Worm (Caenorhabditis elegans): Measurements from ENCODE around the gene ikke-1.

ikke-1 gene

DNA sequence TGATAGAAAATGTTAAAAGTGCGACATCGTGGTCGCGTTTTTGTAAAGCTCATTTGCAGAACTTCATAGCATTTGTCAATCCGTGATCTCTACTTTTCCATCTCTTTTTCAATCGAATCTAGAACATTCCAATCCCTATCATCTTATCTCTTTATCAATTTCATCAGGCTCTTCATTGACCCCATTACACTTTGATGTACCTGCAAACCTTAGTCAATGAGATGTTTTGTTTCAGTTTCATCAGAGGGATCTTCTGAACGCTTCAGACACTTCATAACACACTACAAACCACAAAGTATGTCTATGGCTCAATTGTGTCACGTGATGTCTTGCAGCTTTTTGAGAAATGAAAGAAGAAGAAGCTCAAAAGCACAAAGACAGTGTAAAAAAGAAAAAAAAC lies 32.6 kb upstream of the ikke-1 start:
- TF ChIP-seq rnt-1 (tag; optimal IDR thresholded peaks at IDR 0.05): peak; percentile 75
- peak; percentile 44 for TF ChIP-seq ceh-18 (tag; optimal IDR thresholded peaks at IDR 0.05)
- peak; percentile 2 for TF ChIP-seq unc-55 (GFP tag; optimal IDR thresholded peaks at IDR 0.05)
- no peak for TF ChIP-seq F13H6.1 (tag; optimal IDR thresholded peaks at IDR 0.05)
- no peak for TF ChIP-seq lin-11 (tag; optimal IDR thresholded peaks at IDR 0.05)
- peak; percentile 34 for TF ChIP-seq hlh-30 (tag; optimal IDR thresholded peaks at IDR 0.05; ENCODE audit: insufficient read depth)

DNA sequence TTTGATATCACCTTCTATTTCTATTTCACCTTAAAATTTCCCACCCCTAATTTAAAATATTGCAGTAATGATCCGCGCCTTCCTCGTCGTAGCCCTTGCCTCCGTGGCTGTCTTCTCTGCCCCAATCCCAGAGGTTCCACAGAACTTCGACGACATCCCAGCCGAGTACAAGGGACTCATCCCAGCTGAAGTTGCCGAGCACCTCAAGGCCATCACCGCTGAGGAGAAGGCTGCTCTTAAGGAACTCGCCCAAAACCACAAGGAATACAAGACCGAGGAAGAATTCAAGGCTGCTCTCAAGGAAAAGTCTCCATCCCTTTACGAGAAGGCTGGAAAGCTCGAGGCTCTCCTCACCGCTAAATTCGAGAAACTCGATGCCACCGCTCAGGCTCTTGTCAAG lies 31.3 kb upstream of the ikke-1 start, which contains the start of gene far-2:
Gene far-2 (plus strand): TSS at position 66 of the 400 bp plus-strand sequence.
- TF ChIP-seq ama-1 (optimal IDR thresholded peaks at IDR 0.05): no peak
- no peak for TF ChIP-seq ceh-2 (tag; optimal IDR thresholded peaks at IDR 0.05)
- no peak for TF ChIP-seq ceh-14 (tag; optimal IDR thresholded peaks at IDR 0.05)
- TF ChIP-seq rnt-1 (tag; optimal IDR thresholded peaks at IDR 0.05): no peak
- no peak for TF ChIP-seq syd-9 (tag; optimal IDR thresholded peaks at IDR 0.05)
- no peak for TF ChIP-seq gmeb-2 (tag; optimal IDR thresholded peaks at IDR 0.05)
- no peak for TF ChIP-seq ceh-30 (tag; optimal IDR thresholded peaks at IDR 0.05)
- no peak for TF ChIP-seq lim-6 (tag; optimal IDR thresholded peaks at IDR 0.05)
- TF ChIP-seq K09A11.1 (tag; optimal IDR thresholded peaks at IDR 0.05; ENCODE audit: insufficient read depth): no peak
- TF ChIP-seq mec-3 (tag; optimal IDR thresholded peaks at IDR 0.05; ENCODE audit: borderline replicate concordance): no peak
- no peak for TF ChIP-seq ref-2 (tag; optimal IDR thresholded peaks at IDR 0.05)
- TF ChIP-seq pqm-1 (tag; optimal IDR thresholded peaks at IDR 0.05): no peak
- TF ChIP-seq lin-11 (tag; optimal IDR thresholded peaks at IDR 0.05): no peak
- no peak for TF ChIP-seq fkh-10 (GFP tag; optimal IDR thresholded peaks at IDR 0.05)
- no peak for TF ChIP-seq ceh-31 (tag; optimal IDR thresholded peaks at IDR 0.05)
- no peak for TF ChIP-seq ceh-9 (tag; optimal IDR thresholded peaks at IDR 0.05)
- no peak for TF ChIP-seq nhr-11 (tag; optimal IDR thresholded peaks at IDR 0.05)

DNA sequence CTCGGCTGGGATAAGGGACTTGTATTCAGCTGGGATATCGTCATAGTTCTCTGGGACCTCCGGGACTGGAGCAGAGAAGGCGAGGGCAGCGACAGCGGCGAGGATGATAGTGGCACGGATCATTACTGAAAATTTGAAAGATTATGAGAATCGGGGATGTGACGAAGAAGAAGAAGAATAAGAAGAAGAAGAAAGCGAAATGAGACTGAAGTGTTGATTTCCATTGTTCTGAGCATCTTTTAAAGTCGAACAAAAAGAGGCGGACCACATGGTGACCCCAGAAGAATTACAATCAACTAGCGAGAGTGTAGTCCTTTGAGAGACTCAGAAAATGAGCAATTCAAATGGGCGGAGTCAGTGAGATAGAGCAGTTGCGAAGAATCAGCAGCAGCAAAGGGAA lies 30.6 kb upstream of the ikke-1 start, which contains the start of gene far-1:
Gene far-1 (minus strand): TSS at position 125 of the 400 bp plus-strand sequence.
- TF ChIP-seq hlh-8 (tag; optimal IDR thresholded peaks at IDR 0.05): peak; percentile 41
- TF ChIP-seq ztf-16 (tag; optimal IDR thresholded peaks at IDR 0.05): no peak
- TF ChIP-seq ama-1 (optimal IDR thresholded peaks at IDR 0.05): peak; percentile 74
- TF ChIP-seq nhr-11 (tag; optimal IDR thresholded peaks at IDR 0.05): no peak
- TF ChIP-seq hlh-6 (tag; optimal IDR thresholded peaks at IDR 0.05): no peak
- TF ChIP-seq zip-5 (tag; optimal IDR thresholded peaks at IDR 0.05): no peak
- peak; percentile 11 for TF ChIP-seq C08G9.2 (tag; optimal IDR thresholded peaks at IDR 0.05)
- TF ChIP-seq ets-4 (tag; optimal IDR thresholded peaks at IDR 0.05): no peak
- TF ChIP-seq nfya-1 (tag; optimal IDR thresholded peaks at IDR 0.05): peak; percentile 23
- no peak for TF ChIP-seq ahr-1 (tag; optimal IDR thresholded peaks at IDR 0.05)
- TF ChIP-seq ceh-18 (tag; optimal IDR thresholded peaks at IDR 0.05): peak; percentile 10
- no peak for TF ChIP-seq ceh-14 (tag; optimal IDR thresholded peaks at IDR 0.05)
- no peak for TF ChIP-seq npax-4 (tag; optimal IDR thresholded peaks at IDR 0.05)

DNA sequence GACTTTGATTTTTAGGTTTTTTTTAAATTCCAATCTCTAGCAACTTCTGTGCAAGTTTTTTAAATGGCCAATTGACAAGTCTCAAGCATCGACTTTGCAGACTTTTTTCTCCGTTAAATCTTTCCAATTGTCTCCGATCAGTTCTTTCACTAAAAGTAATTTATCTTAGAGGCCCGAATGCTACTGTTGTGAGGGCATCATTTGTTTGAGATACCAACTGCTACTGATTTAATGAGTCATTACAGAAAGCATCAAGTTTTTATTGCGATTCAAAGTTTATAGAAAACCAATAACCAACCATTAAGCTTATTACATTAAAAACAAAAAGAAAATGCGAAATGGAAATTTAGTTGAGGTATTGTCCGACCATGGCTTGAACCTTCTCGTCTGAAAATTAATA lies 29.6 kb upstream of the ikke-1 start:
- TF ChIP-seq hlh-8 (tag; optimal IDR thresholded peaks at IDR 0.05) (no peak), rnt-1 (tag; optimal IDR thresholded peaks at IDR 0.05) (peak; percentile 18), zip-5 (tag; optimal IDR thresholded peaks at IDR 0.05) (no peak), ama-1 (optimal IDR thresholded peaks at IDR 0.05) (peak; percentile 44)

DNA sequence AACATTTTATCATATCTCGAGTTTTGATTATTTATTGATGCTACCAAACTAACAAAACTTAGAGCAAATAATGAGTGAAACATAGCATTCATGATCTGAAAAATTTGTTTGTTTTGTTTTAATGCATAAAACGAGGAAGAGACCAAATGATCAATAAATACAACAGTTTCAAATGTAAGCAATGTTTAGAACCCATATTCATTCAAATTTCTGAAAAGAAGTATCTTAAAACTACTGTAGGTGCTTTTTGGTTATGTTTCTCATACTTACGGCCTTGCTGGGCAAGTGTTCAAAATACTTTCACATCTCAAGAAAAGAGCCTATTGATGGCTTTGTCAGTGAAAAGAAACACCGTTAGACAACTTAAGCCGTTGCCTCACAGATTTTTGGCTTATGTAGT lies 27.2 kb upstream of the ikke-1 start, which contains the start of gene F02A9.1:
Gene F02A9.1 (minus strand): TSS at position 101 of the 400 bp plus-strand sequence.
- TF ChIP-seq pha-2 (tag; optimal IDR thresholded peaks at IDR 0.05) (no peak), eyg-1 (tag; optimal IDR thresholded peaks at IDR 0.05) (no peak), ets-4 (tag; optimal IDR thresholded peaks at IDR 0.05) (no peak), hlh-8 (tag; optimal IDR thresholded peaks at IDR 0.05) (no peak), K02D7.2 (tag; optimal IDR thresholded peaks at IDR 0.05) (no peak), ceh-22 (tag; optimal IDR thresholded peaks at IDR 0.05) (no peak), madf-2 (tag; optimal IDR thresholded peaks at IDR 0.05) (no peak), sox-4 (tag; optimal IDR thresholded peaks at IDR 0.05) (no peak), syd-9 (tag; optimal IDR thresholded peaks at IDR 0.05) (no peak), tbx-2 (tag; optimal IDR thresholded peaks at IDR 0.05) (no peak), C08G9.2 (tag; optimal IDR thresholded peaks at IDR 0.05) (no peak), tbx-7 (tag; optimal IDR thresholded peaks at IDR 0.05) (no peak), ttx-3 (tag; optimal IDR thresholded peaks at IDR 0.05) (no peak), sox-2 (GFP tag; IDR thresholded peaks at IDR 0.05) (no peak), fax-1 (tag; optimal IDR thresholded peaks at IDR 0.05) (no peak), ahr-1 (tag; optimal IDR thresholded peaks at IDR 0.05) (no peak), hlh-13 (GFP tag; optimal IDR thresholded peaks at IDR 0.05) (no peak)
